Worm (Caenorhabditis elegans) whole organism, mixed stage, embryonic: ENCODE measurements around the gene clec-225.
A peak's percentile ranks its signal among the peaks of the same experiment; 100 is the strongest.

Experiments used
- M03D4.4 ChIP-seq: sonication (generic microtip); optimal IDR thresholded peaks from 2 replicates; lab custom pipeline; 2017; ENCODE audit warnings: mild to moderate bottlenecking, missing genetic modification characterization, missing compliant biosample characterization
- bed-3 ChIP-seq: fragments of 200-800 bp; sonication (Bioruptor generic); optimal IDR thresholded peaks from 3 replicates; lab custom pipeline; 2018; ENCODE audit warnings: mild to moderate bottlenecking, missing genetic modification characterization, moderate library complexity, missing compliant biosample characterization
- blmp-1 ChIP-seq: fragments of 150-350 bp; optimal IDR thresholded peaks from 2 replicates; lab custom pipeline; 2014; ENCODE audit warnings: missing biosample characterization, missing genetic modification characterization
- ceh-39 ChIP-seq: fragments of 150-350 bp; optimal IDR thresholded peaks from 2 replicates; lab custom pipeline; 2014; ENCODE audit warnings: missing biosample characterization, missing genetic modification characterization
- ceh-43 ChIP-seq: fragments of 200-800 bp; sonication (Bioruptor generic); optimal IDR thresholded peaks from 2 replicates; lab custom pipeline; 2018; ENCODE audit warnings: mild to moderate bottlenecking, missing genetic modification characterization, moderate library complexity, missing compliant biosample characterization
- ceh-83 ChIP-seq: fragments of 200-800 bp; sonication (Bioruptor generic); optimal IDR thresholded peaks from 2 replicates; lab custom pipeline; 2018; ENCODE audit warnings: mild to moderate bottlenecking, missing genetic modification characterization, missing compliant biosample characterization
- ces-1 ChIP-seq: fragments of 150-350 bp; optimal IDR thresholded peaks from 2 replicates; lab custom pipeline; 2014; ENCODE audit warnings: missing biosample characterization, missing genetic modification reagents, missing genetic modification characterization
- cnd-1 ChIP-seq: fragments of 200-800 bp; sonication (Bioruptor generic); optimal IDR thresholded peaks from 2 replicates; lab custom pipeline; 2018; ENCODE audit warnings: mild to moderate bottlenecking, missing genetic modification characterization, missing compliant biosample characterization
- drap-1 ChIP-seq: fragments of 200-800 bp; sonication (Bioruptor generic); optimal IDR thresholded peaks from 3 replicates; lab custom pipeline; 2018; ENCODE audit warnings: mild to moderate bottlenecking, missing genetic modification characterization, missing compliant biosample characterization
- elt-1 ChIP-seq: sonication (generic microtip); optimal IDR thresholded peaks from 2 replicates; lab custom pipeline; 2017; ENCODE audit warnings: missing genetic modification characterization, mild to moderate bottlenecking, missing compliant biosample characterization, antibody characterized with exemption, moderate library complexity, borderline replicate concordance; ENCODE audit not compliant: insufficient read depth
- elt-3 ChIP-seq: fragments of 150-350 bp; optimal IDR thresholded peaks from 2 replicates; lab custom pipeline; 2014; ENCODE audit warnings: missing biosample characterization, missing genetic modification characterization
- flh-1 ChIP-seq: fragments of 200-800 bp; sonication (Bioruptor generic); optimal IDR thresholded peaks from 2 replicates; lab custom pipeline; 2018; ENCODE audit warnings: mild to moderate bottlenecking, missing genetic modification characterization, moderate library complexity, missing compliant biosample characterization
- ham-2 ChIP-seq: fragments of 200-800 bp; sonication (Bioruptor generic); optimal IDR thresholded peaks from 2 replicates; lab custom pipeline; 2018; ENCODE audit warnings: mild to moderate bottlenecking, missing genetic modification characterization, missing compliant biosample characterization
- hlh-1 ChIP-seq: fragments of 150-350 bp; optimal IDR thresholded peaks from 2 replicates; lab custom pipeline; 2014; ENCODE audit warnings: missing biosample characterization, missing genetic modification reagents, missing genetic modification characterization
- lin-13 ChIP-seq: fragments of 150-350 bp; optimal IDR thresholded peaks from 2 replicates; lab custom pipeline; 2014; ENCODE audit warnings: missing biosample characterization, missing genetic modification characterization
- lin-32 ChIP-seq: fragments of 200-800 bp; sonication (Bioruptor generic); optimal IDR thresholded peaks from 2 replicates; lab custom pipeline; 2018; ENCODE audit warnings: mild to moderate bottlenecking, missing genetic modification characterization, missing compliant biosample characterization
- lsy-2 ChIP-seq: fragments of 150-350 bp; optimal IDR thresholded peaks from 2 replicates; lab custom pipeline; 2014; ENCODE audit warnings: missing biosample characterization, missing genetic modification characterization
- mab-5 ChIP-seq: fragments of 150-350 bp; optimal IDR thresholded peaks from 2 replicates; lab custom pipeline; 2014; ENCODE audit warnings: missing biosample characterization, missing genetic modification characterization
- mep-1 ChIP-seq: fragments of 150-350 bp; optimal IDR thresholded peaks from 2 replicates; lab custom pipeline; 2017; ENCODE audit warnings: missing biosample characterization, missing genetic modification reagents, missing genetic modification characterization, inconsistent platforms
- mls-2 ChIP-seq: sonication (generic microtip); optimal IDR thresholded peaks from 2 replicates; lab custom pipeline; 2016; ENCODE audit warnings: mild to moderate bottlenecking, missing genetic modification characterization, moderate library complexity, missing compliant biosample characterization
- nhr-12 ChIP-seq: fragments of 150-350 bp; optimal IDR thresholded peaks from 2 replicates; lab custom pipeline; 2014; ENCODE audit warnings: missing biosample characterization, missing genetic modification characterization
- nhr-2 ChIP-seq: fragments of 150-350 bp; optimal IDR thresholded peaks from 2 replicates; lab custom pipeline; 2014; ENCODE audit warnings: missing biosample characterization, missing genetic modification characterization
- nhr-237 ChIP-seq: fragments of 150-350 bp; optimal IDR thresholded peaks from 2 replicates; lab custom pipeline; 2014; ENCODE audit warnings: missing biosample characterization, missing genetic modification characterization
- nhr-28 ChIP-seq: fragments of 150-350 bp; optimal IDR thresholded peaks from 2 replicates; lab custom pipeline; 2014; ENCODE audit warnings: missing biosample characterization, missing genetic modification characterization
- nhr-76 ChIP-seq: sonication (generic microtip); optimal IDR thresholded peaks from 2 replicates; lab custom pipeline; 2017; ENCODE audit warnings: missing biosample characterization, missing genetic modification characterization
- pha-4 ChIP-seq: fragments of 150-350 bp; optimal IDR thresholded peaks from 2 replicates; lab custom pipeline; 2018; ENCODE audit warnings: missing biosample characterization, missing genetic modification reagents, missing genetic modification characterization
- sem-2 ChIP-seq: fragments of 200-800 bp; sonication (Bioruptor generic); optimal IDR thresholded peaks from 2 replicates; lab custom pipeline; 2018; ENCODE audit warnings: mild to moderate bottlenecking, missing genetic modification characterization, missing compliant biosample characterization
- snpc-4 ChIP-seq: fragments of 150-350 bp; optimal IDR thresholded peaks from 2 replicates; lab custom pipeline; 2014; ENCODE audit warnings: missing biosample characterization, missing genetic modification characterization
- sptf-1 ChIP-seq: sonication (generic microtip); optimal IDR thresholded peaks from 2 replicates; lab custom pipeline; 2017; ENCODE audit warnings: mild to moderate bottlenecking, missing genetic modification characterization, moderate library complexity, missing compliant biosample characterization
- tbx-8 ChIP-seq: fragments of 200-800 bp; sonication (Bioruptor generic); optimal IDR thresholded peaks from 2 replicates; lab custom pipeline; 2018; ENCODE audit warnings: mild to moderate bottlenecking, missing genetic modification characterization, moderate library complexity, missing compliant biosample characterization
- unc-120 ChIP-seq: sonication (generic microtip); optimal IDR thresholded peaks from 2 replicates; lab custom pipeline; 2017; ENCODE audit warnings: missing genetic modification characterization, missing compliant biosample characterization; ENCODE audit not compliant: poor library complexity, severe bottlenecking
- unc-39 ChIP-seq: fragments of 150-350 bp; optimal IDR thresholded peaks from 2 replicates; lab custom pipeline; 2014; ENCODE audit warnings: missing biosample characterization, missing genetic modification characterization
- unc-62 ChIP-seq: fragments of 150-350 bp; optimal IDR thresholded peaks from 2 replicates; lab custom pipeline; 2014; ENCODE audit warnings: missing biosample characterization, missing genetic modification reagents, missing genetic modification characterization
- zip-8 ChIP-seq: fragments of 150-350 bp; optimal IDR thresholded peaks from 2 replicates; lab custom pipeline; 2014; ENCODE audit warnings: missing biosample characterization, missing genetic modification characterization
- ztf-11 ChIP-seq: fragments of 150-350 bp; optimal IDR thresholded peaks from 2 replicates; lab custom pipeline; 2014; ENCODE audit warnings: missing biosample characterization, missing genetic modification characterization

Gene clec-225

DNA sequence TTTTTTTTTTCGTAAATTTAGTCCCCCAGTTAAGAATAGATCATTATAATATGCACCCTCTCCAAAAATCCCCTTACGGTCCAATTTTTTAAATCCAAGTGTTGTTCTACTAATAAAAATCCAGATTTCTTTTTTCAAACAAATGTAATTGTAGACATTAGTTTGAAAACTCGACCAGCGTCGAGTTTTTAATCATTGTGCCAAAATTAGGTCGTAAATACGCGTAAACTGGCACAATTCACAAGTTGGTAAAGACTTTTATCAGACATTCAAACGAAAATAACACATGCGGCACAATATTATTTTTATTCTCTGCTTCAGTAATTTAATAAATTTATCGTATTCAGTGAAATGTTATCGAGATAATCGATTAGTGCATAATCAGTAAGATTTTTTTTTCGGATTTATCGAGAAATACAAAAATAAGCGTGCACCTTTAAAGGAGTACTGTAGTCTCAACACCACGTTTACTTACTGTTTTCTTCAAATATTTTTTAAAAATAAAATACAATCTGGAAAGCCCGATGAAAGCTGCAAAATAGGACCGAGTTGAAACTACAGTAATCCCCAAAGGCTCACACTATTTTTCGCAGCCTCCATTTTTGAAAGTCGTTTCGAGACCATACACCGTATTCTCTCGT is 44.4 kb downstream of the clec-225 start, which contains the start of gene C34B4.4:
C34B4.4 (plus strand) TSS at position 276 of the 641 bp plus-strand sequence.
- TF ChIP-seq unc-120 (tag; lab: Kevin White, UChicago) (no peak), ceh-43 (GFP tag; lab: Kevin White, UChicago) (no peak), lin-32 (GFP tag; lab: Kevin White, UChicago) (no peak), unc-39 (no peak), nhr-12 (tag; lab: Kevin White, UChicago) (no peak), blmp-1 (tag; lab: Kevin White, UChicago) (no peak)

DNA sequence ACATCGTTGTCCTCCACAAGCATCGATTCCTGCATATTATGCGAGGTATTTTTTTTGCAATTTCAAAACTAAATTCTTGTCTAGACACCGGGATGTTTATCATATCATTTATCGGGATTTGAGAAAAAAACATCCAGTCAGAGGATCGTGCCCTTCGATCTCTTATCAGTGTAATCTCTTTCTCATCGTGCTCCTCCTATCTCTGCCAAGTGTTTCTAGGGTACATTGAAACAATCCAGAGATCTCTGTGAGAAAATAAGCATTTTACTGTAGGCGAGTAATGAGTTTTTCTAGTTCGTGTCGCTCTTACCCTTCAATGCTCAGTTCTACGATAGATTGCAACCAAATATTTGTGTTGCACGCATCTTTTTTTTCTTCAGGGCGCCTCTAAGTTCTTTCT is 46.2 kb downstream of the clec-225 start:
- TF ChIP-seq tbx-8 (no peak), cnd-1 (no peak), elt-1 (tag; lab: Kevin White, UChicago) (peak; percentile 14), nhr-28 (tag; lab: Kevin White, UChicago) (no peak)

DNA sequence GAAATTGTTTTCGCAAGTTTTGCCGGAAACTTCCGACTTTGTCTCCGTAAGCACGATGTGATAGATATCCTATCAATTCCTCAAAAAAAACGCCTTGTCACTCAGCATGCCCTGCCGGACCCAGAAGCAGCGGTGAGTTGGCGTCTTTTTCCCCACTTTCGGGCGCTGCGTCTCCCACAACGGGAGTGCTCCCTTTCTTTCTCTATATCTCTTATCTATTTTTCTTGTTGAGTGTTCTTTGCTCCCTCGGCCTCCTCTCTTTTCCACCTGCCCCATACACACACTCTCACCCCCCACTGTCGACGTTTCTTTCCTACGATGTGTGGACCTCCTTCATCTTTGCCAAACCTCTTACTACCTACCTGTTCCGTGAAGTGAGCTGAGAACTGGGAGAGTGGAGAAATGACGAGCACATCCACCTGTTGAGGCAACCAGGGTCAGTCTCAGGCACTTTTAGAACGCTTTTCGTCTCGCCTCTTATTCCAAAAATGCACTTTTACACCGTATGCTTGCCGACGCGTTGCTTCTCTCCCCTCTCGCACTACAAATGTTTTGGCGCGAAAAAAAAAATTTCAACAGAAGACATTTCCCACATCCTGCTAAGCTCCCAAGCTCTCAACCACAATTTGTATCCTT is 48.7 kb downstream of the clec-225 start:
- no peak for TF ChIP-seq ceh-43 (GFP tag; lab: Kevin White, UChicago)
- peak; percentile 99 for TF ChIP-seq unc-120 (tag; lab: Kevin White, UChicago)
- TF ChIP-seq ztf-11 = peak; percentile 12
- no peak for TF ChIP-seq nhr-76 (tag; lab: Kevin White, UChicago)
- no peak for TF ChIP-seq drap-1 (GFP tag; lab: Kevin White, UChicago)
- TF ChIP-seq blmp-1 (tag; lab: Kevin White, UChicago) = no peak
- TF ChIP-seq ceh-83 (GFP tag; lab: Kevin White, UChicago) = no peak
- TF ChIP-seq mls-2 = no peak
- peak; percentile 4 for TF ChIP-seq nhr-237
- TF ChIP-seq zip-8 (tag; lab: Kevin White, UChicago) = no peak
- no peak for TF ChIP-seq unc-39
- TF ChIP-seq pha-4 (tag; lab: Kevin White, UChicago) = peak; percentile 32
- peak; percentile 52 for TF ChIP-seq mep-1
- TF ChIP-seq cnd-1 = no peak
- TF ChIP-seq tbx-8 = no peak
- peak; percentile 52 for TF ChIP-seq hlh-1
- no peak for TF ChIP-seq ces-1 (GFP tag; lab: Kevin White, UChicago)
- no peak for TF ChIP-seq nhr-2 (tag; lab: Kevin White, UChicago)
- peak; percentile 10 for TF ChIP-seq M03D4.4 (tag; lab: Kevin White, UChicago)
- TF ChIP-seq mab-5 (tag; lab: Kevin White, UChicago) = no peak
- TF ChIP-seq nhr-12 (tag; lab: Kevin White, UChicago) = no peak
- no peak for TF ChIP-seq flh-1 (GFP tag; lab: Kevin White, UChicago)
- TF ChIP-seq sem-2 (GFP tag; lab: Kevin White, UChicago) = no peak
- no peak for TF ChIP-seq elt-1 (tag; lab: Kevin White, UChicago)
- TF ChIP-seq elt-3 (tag; lab: Kevin White, UChicago) = no peak
- no peak for TF ChIP-seq lin-32 (GFP tag; lab: Kevin White, UChicago)
- TF ChIP-seq bed-3 (GFP tag; lab: Kevin White, UChicago) = no peak
- TF ChIP-seq nhr-28 (tag; lab: Kevin White, UChicago) = no peak
- TF ChIP-seq ham-2 (GFP tag; lab: Kevin White, UChicago) = no peak
- no peak for TF ChIP-seq snpc-4 (tag; lab: Kevin White, UChicago)
- peak; percentile 33 for TF ChIP-seq sptf-1 (tag; lab: Kevin White, UChicago)
- TF ChIP-seq lin-13 = no peak
- peak; percentile 30 for TF ChIP-seq lsy-2
- peak; percentile 93 for TF ChIP-seq unc-62 (GFP tag; lab: Kevin White, UChicago)
- TF ChIP-seq ceh-39 (tag; lab: Kevin White, UChicago) = no peak
